Fruit fly (Drosophila melanogaster) whole organism, embryonic: ENCODE measurements around the gene CG13392.

Experiments
- Asciz ChIP-seq: fragments of 200-800 bp; sonication (Bioruptor generic); optimal IDR thresholded peaks from 2 replicates; lab custom pipeline; 2017; ENCODE audit warnings: missing biosample characterization, mild to moderate bottlenecking, missing genetic modification characterization, missing genetic modification reagents
- Awh ChIP-seq: fragments of 200-800 bp; sonication (Bioruptor generic); IDR thresholded peaks from 2 replicates; pipeline ENCODE4, ENCODE4 v1.3.6; 2022; ENCODE audit warnings: missing biosample characterization, missing genetic modification characterization
- B-H1 ChIP-seq: fragments of 200-800 bp; sonication (Bioruptor generic); IDR thresholded peaks from 3 replicates; pipeline ENCODE4 v1.3.6; 2022; ENCODE audit warnings: missing biosample characterization, missing genetic modification characterization
- C15 ChIP-seq: fragments of 200-800 bp; sonication (Bioruptor generic); IDR thresholded peaks from 3 replicates; pipeline ENCODE4 v1.3.6; 2022; ENCODE audit warnings: missing biosample characterization, missing genetic modification characterization
- CG11560 ChIP-seq: fragments of 200-800 bp; sonication (Bioruptor generic); IDR thresholded peaks from 3 replicates; pipeline ENCODE4 v1.3.6; 2022; ENCODE audit warnings: missing biosample characterization, missing genetic modification characterization
- CG12155 ChIP-seq: fragments of 200-800 bp; sonication (Bioruptor generic); optimal IDR thresholded peaks from 3 replicates; lab custom pipeline; 2016; ENCODE audit warnings: missing biosample characterization, missing genetic modification characterization
- CG12942 ChIP-seq: fragments of 200-800 bp; sonication (Bioruptor generic); optimal IDR thresholded peaks from 3 replicates; lab custom pipeline; 2016; ENCODE audit warnings: missing biosample characterization, missing genetic modification characterization
- CG14014 ChIP-seq: fragments of 200-800 bp; sonication (Bioruptor generic); IDR thresholded peaks from 2 replicates; pipeline ENCODE4 v1.3.6; 2022; ENCODE audit warnings: missing biosample characterization, missing genetic modification characterization
- CG1603 ChIP-seq: fragments of 200-800 bp; sonication (Bioruptor generic); optimal IDR thresholded peaks from 2 replicates; lab custom pipeline; 2019; ENCODE audit warnings: missing biosample characterization, mild to moderate bottlenecking, missing genetic modification characterization, moderate library complexity
- CG17385 ChIP-seq: fragments of 200-800 bp; sonication (Bioruptor generic); optimal IDR thresholded peaks from 3 replicates; lab custom pipeline; 2018; ENCODE audit warnings: missing biosample characterization, mild to moderate bottlenecking, missing genetic modification characterization
- CG17612 ChIP-seq: fragments of 200-800 bp; sonication (Bioruptor generic); IDR thresholded peaks from 2 replicates; pipeline ENCODE4 v1.3.6; 2022; ENCODE audit warnings: missing biosample characterization, missing genetic modification characterization
- CG17829 ChIP-seq: fragments of 200-800 bp; optimal IDR thresholded peaks from 2 replicates; lab custom pipeline; 2019; ENCODE audit warnings: missing biosample characterization, mild to moderate bottlenecking, missing genetic modification characterization, moderate library complexity
- CG30020 ChIP-seq: fragments of 200-800 bp; optimal IDR thresholded peaks from 2 replicates; lab custom pipeline; 2019; ENCODE audit warnings: missing biosample characterization, mild to moderate bottlenecking, missing genetic modification characterization, moderate library complexity
- CG31441 ChIP-seq: fragments of 200-800 bp; sonication (Bioruptor generic); IDR thresholded peaks from 2 replicates; pipeline ENCODE4 v1.3.6; 2022; ENCODE audit warnings: missing biosample characterization, missing genetic modification characterization
- CG32772 ChIP-seq: fragments of 200-800 bp; sonication (Bioruptor generic); IDR thresholded peaks from 2 replicates; pipeline ENCODE4 v1.3.6; 2022; ENCODE audit warnings: missing biosample characterization, missing genetic modification characterization
- CG3847 ChIP-seq: fragments of 200-800 bp; sonication (Bioruptor generic); IDR thresholded peaks from 2 replicates; pipeline ENCODE4 v1.3.6; 2022; ENCODE audit warnings: missing biosample characterization, missing genetic modification characterization
- CG5180 ChIP-seq: fragments of 200-800 bp; sonication (Bioruptor generic); optimal IDR thresholded peaks from 3 replicates; lab custom pipeline; 2017; ENCODE audit warnings: missing biosample characterization, missing genetic modification characterization, mild to moderate bottlenecking, moderate library complexity, missing genetic modification reagents
- CG5953 ChIP-seq: fragments of 200-800 bp; sonication (Bioruptor generic); IDR thresholded peaks from 2 replicates; pipeline ENCODE4 v1.3.6; 2022; ENCODE audit warnings: missing biosample characterization, missing genetic modification characterization
- CG8089 ChIP-seq: fragments of 200-800 bp; sonication (Bioruptor generic); optimal IDR thresholded peaks from 3 replicates; lab custom pipeline; 2016; ENCODE audit warnings: missing biosample characterization, missing genetic modification characterization
- CkIIα-i1 ChIP-seq: fragments of 200-800 bp; sonication (Bioruptor generic); IDR thresholded peaks from 2 replicates; pipeline ENCODE4 v1.3.6; 2022; ENCODE audit warnings: missing biosample characterization, missing genetic modification characterization
- D19B ChIP-seq: fragments of 200-800 bp; sonication (Bioruptor generic); optimal IDR thresholded peaks from 2 replicates; lab custom pipeline; 2017; ENCODE audit warnings: missing biosample characterization, mild to moderate bottlenecking, missing genetic modification characterization
- Dad ChIP-seq: fragments of 200-800 bp; sonication (Bioruptor generic); optimal IDR thresholded peaks from 3 replicates; lab custom pipeline; 2016; ENCODE audit warnings: missing biosample characterization, missing genetic modification characterization
- Gug ChIP-seq: fragments of 200-800 bp; sonication (Bioruptor generic); IDR thresholded peaks from 4 replicates; pipeline ENCODE4 v1.3.6; 2022; ENCODE audit warnings: missing biosample characterization, missing genetic modification characterization
- NFAT ChIP-seq: fragments of 200-800 bp; sonication (Bioruptor generic); IDR thresholded peaks from 2 replicates; pipeline ENCODE4 v1.3.6; 2022; ENCODE audit warnings: missing biosample characterization, missing genetic modification characterization
- Sox100B ChIP-seq: fragments of 200-800 bp; sonication (Bioruptor generic); optimal IDR thresholded peaks from 3 replicates; lab custom pipeline; 2018; ENCODE audit warnings: missing biosample characterization, mild to moderate bottlenecking, missing genetic modification characterization
- Tbp ChIP-seq: fragments of >200 bp; optimal IDR thresholded peaks from 2 replicates; lab custom pipeline; 2018; ENCODE audit warnings: missing biosample characterization, missing genetic modification characterization
- Usf ChIP-seq: fragments of 200-800 bp; sonication (Bioruptor generic); optimal IDR thresholded peaks from 2 replicates; lab custom pipeline; 2017; ENCODE audit warnings: missing genotype, missing biosample characterization, missing genetic modification characterization
- Xbp1 ChIP-seq: fragments of 200-800 bp; sonication (Bioruptor generic); optimal IDR thresholded peaks from 3 replicates; lab custom pipeline; 2016; ENCODE audit warnings: missing biosample characterization, mild to moderate bottlenecking, missing genetic modification characterization
- cad ChIP-seq: fragments of >200 bp; optimal IDR thresholded peaks from 2 replicates; lab custom pipeline; 2017; ENCODE audit warnings: missing biosample characterization, missing genetic modification characterization
- cas ChIP-seq: fragments of 200-800 bp; sonication (Bioruptor generic); IDR thresholded peaks from 2 replicates; pipeline ENCODE4 v1.3.6; 2022; ENCODE audit warnings: missing biosample characterization, missing genetic modification characterization
- dpn ChIP-seq, 2 experiments: fragments of 200-800 bp; sonication (Bioruptor generic); optimal IDR thresholded peaks; 3 replicates each; lab custom pipeline; 2016; ENCODE audit warnings: missing biosample characterization in 2 of 2, missing genetic modification characterization in 2 of 2
- fd64A ChIP-seq: fragments of 200-800 bp; sonication (Bioruptor generic); optimal IDR thresholded peaks from 3 replicates; lab custom pipeline; 2018; ENCODE audit warnings: missing biosample characterization, mild to moderate bottlenecking, missing genetic modification characterization
- gro ChIP-seq: fragments of 200-800 bp; sonication (Bioruptor generic); optimal IDR thresholded peaks from 2 replicates; lab custom pipeline; 2016; ENCODE audit warnings: missing biosample characterization, missing genetic modification characterization
- hkb ChIP-seq, 2 experiments: fragments of 200-800 bp in 1 of 2; fragments of >200 bp in 1 of 2; sonication (Bioruptor generic) in 1 of 2; IDR thresholded peaks in 1 of 2; optimal IDR thresholded peaks in 1 of 2; 2 replicates each; pipeline versions ENCODE4 v1.3.6 to Lab custom; 2017 to 2022; ENCODE audit warnings: missing biosample characterization in 1 of 2, missing genetic modification characterization in 1 of 2
- inv ChIP-seq: fragments of 200-800 bp; sonication (Bioruptor generic); IDR thresholded peaks from 2 replicates; pipeline ENCODE4 v1.3.6; 2022; ENCODE audit warnings: missing biosample characterization, missing genetic modification characterization; ENCODE audit not compliant: partially characterized antibody
- mld ChIP-seq: fragments of 200-800 bp; sonication (Bioruptor generic); IDR thresholded peaks from 3 replicates; pipeline ENCODE4 v1.3.6; 2022; ENCODE audit warnings: missing biosample characterization, missing genetic modification characterization; ENCODE audit not compliant: partially characterized antibody
- nmo ChIP-seq: fragments of 200-800 bp; sonication (Bioruptor generic); optimal IDR thresholded peaks from 2 replicates; lab custom pipeline; 2018; ENCODE audit warnings: missing biosample characterization, mild to moderate bottlenecking, missing genetic modification characterization, moderate library complexity
- peb ChIP-seq: fragments of 200-800 bp; sonication (Bioruptor generic); IDR thresholded peaks from 2 replicates; pipeline ENCODE4 v1.3.6; 2022; ENCODE audit warnings: missing biosample characterization, missing genetic modification characterization
- stc ChIP-seq: fragments of 200-800 bp; sonication (Bioruptor generic); IDR thresholded peaks from 2 replicates; pipeline ENCODE4 v1.3.6; 2022; ENCODE audit warnings: missing biosample characterization, missing genetic modification characterization
- toy ChIP-seq: fragments of 200-800 bp; sonication (Bioruptor generic); IDR thresholded peaks from 2 replicates; pipeline ENCODE4 v1.3.6; 2022; ENCODE audit warnings: missing biosample characterization, missing genetic modification characterization
- trem ChIP-seq: fragments of 200-800 bp; optimal IDR thresholded peaks from 3 replicates; lab custom pipeline; 2019; ENCODE audit warnings: missing biosample characterization, mild to moderate bottlenecking, missing genetic modification characterization, moderate library complexity
- zf30C ChIP-seq: fragments of 200-800 bp; sonication (Bioruptor generic); optimal IDR thresholded peaks from 3 replicates; lab custom pipeline; 2018; ENCODE audit warnings: missing biosample characterization, mild to moderate bottlenecking, missing genetic modification characterization

Gene CG13392

DNA sequence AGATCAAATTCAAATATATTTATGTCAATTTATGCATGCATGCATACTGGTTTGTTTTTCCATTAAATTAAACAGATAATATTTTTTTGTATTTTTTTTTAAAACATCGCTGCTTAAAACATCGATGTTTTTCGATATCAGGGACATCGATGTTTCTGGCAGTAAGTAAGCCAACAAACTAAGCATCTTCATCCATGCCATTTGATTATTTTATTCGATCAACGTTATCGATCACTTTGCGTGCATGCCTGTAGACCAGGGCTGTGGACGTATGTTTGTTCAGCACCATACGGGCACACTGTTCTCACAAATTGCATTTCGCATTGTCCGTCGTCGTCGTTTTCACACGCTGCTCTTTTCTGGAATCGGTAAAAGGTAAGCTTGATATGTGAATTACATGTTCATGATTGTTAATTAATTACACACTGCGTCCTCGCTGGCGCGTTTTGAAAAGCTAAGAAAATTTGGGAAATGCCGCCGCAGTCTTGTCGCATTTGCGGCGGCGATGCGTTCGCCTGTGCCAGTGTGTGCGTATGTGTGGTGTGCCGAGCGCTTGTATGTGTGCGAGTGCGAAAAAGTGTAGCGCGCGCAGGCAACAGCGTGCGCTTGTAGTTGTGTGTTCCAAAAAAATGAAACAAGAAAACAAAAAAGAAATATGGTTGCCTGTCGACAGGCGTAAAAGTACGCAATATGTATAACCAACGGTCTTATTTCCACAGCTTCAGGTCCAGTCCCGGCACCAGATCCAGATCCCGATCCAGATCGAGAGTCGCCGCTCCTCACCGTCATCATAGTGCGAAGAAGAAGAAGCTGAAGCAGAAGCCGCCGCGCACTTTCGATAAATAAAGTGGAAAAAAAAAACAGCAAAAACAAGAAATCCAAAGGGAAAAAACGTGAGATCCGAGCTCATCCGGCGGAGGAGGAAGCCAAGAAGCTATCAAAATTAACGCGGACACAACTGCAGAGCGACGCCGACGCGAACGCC, 21.0 kb upstream of the CG13392 start, which contains the start of gene emb (continued):
- no peak for TF ChIP-seq C15 (GFP tag; lab: Robert Waterston, UW)
- no peak for TF ChIP-seq Usf
- TF ChIP-seq CG31441 (GFP tag; lab: Robert Waterston, UW): no peak
- no peak for TF ChIP-seq zf30C (GFP tag; lab: Kevin White, UChicago)
- peak; percentile 18; the same call in 1 of the 2 replicates for TF ChIP-seq cas (GFP tag; lab: Robert Waterston, UW)
- peak; percentile 59 for TF ChIP-seq CG3847 (GFP tag; lab: Robert Waterston, UW)
- TF ChIP-seq CG17612: no peak
- no peak for TF ChIP-seq CkIIα-i1 (GFP tag; lab: Robert Waterston, UW)
- peak; percentile 43 for TF ChIP-seq CG8089 (GFP tag; lab: Kevin White, UChicago)
- TF ChIP-seq nmo (GFP tag; lab: Kevin White, UChicago): peak; percentile 77
- TF ChIP-seq Gug (GFP tag; lab: Robert Waterston, UW): no peak
- TF ChIP-seq CG32772 (GFP tag; lab: Robert Waterston, UW): no peak
- no peak for TF ChIP-seq hkb (optimal IDR thresholded peaks at IDR 0.05; lab: Kevin White, UChicago)
- no peak for TF ChIP-seq hkb (GFP tag; IDR thresholded peaks at IDR 0.05; lab: Robert Waterston, UW)
- peak; percentile 9 for TF ChIP-seq CG12942 (GFP tag; lab: Kevin White, UChicago)
- no peak for TF ChIP-seq Awh (GFP tag; lab: Robert Waterston, UW)
- peak; percentile 2 for TF ChIP-seq fd64A (GFP tag; lab: Kevin White, UChicago)
- TF ChIP-seq cad (GFP tag; lab: Kevin White, UChicago): no peak
- TF ChIP-seq dpn (GFP tag; optimal IDR thresholded peaks at IDR 0.05; lab: Kevin White, UChicago): peak; percentile 36 to 50
- TF ChIP-seq Dad (GFP tag; lab: Kevin White, UChicago): peak; percentile 52
- no peak for TF ChIP-seq stc (GFP tag; lab: Robert Waterston, UW)
- no peak for TF ChIP-seq peb (GFP tag; lab: Robert Waterston, UW)
- TF ChIP-seq CG14014 (GFP tag; lab: Robert Waterston, UW): 0 out of 2 replicates have a peak, but pooled peaks have one; percentile 19
- no peak for TF ChIP-seq Asciz (GFP tag; lab: Kevin White, UChicago)
- no peak for TF ChIP-seq D19B (GFP tag; lab: Kevin White, UChicago)
- TF ChIP-seq NFAT (GFP tag; lab: Robert Waterston, UW): peak; percentile 58
- TF ChIP-seq CG17829: peak; percentile 71
- peak; percentile 99 for TF ChIP-seq CG11560 (tag; lab: Robert Waterston, UW)
- TF ChIP-seq Tbp: no peak
- peak; percentile 68 for TF ChIP-seq trem (tag; lab: Kevin White, UChicago)
- no peak for TF ChIP-seq gro (GFP tag; lab: Kevin White, UChicago)

DNA sequence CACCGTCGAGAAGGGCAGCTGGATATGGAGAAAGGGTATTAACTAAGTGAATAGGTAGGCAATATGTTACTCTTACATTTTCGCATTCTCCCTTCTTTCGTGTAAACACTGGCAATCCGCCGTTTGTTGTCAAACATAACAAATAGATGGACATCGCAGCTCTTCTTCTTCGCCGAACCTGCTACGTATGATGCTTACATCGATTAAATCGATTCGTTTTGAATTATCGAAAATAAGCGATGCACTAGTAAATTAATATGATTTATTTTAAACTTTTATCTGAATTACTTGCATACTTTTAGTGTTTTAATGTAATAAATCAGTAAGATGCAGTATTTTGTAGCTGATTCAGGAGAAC, 20.3 kb upstream of the CG13392 start, which contains the start of gene fy:
fy (minus strand) TSS at position 353 of the 358 bp plus-strand sequence.
- TF ChIP-seq toy (GFP tag; lab: Robert Waterston, UW) (no peak), CG30020 (tag; lab: Kevin White, UChicago) (no peak), B-H1 (GFP tag; lab: Robert Waterston, UW) (no peak), CG12155 (GFP tag; lab: Kevin White, UChicago) (no peak), Sox100B (peak; percentile 22), inv (GFP tag; lab: Robert Waterston, UW) (no peak), CG17385 (peak; percentile 91), mld (GFP tag; lab: Robert Waterston, UW) (no peak), Xbp1 (GFP tag; lab: Kevin White, UChicago) (no peak), CG1603 (tag; lab: Kevin White, UChicago) (no peak), CG5180 (peak; percentile 96), CG5953 (GFP tag; lab: Robert Waterston, UW) (no peak)
- TF ChIP-seq, all 482 proteins: peak for 3
